Fruit fly (Drosophila melanogaster) whole organism, embryonic: ENCODE measurements around the gene CG11350.

Source experiments
- C15 ChIP-seq: fragments of 200-800 bp; sonication (Bioruptor generic); IDR thresholded peaks from 3 replicates; pipeline ENCODE4 v1.3.6; 2022; ENCODE audit warnings: missing biosample characterization, missing genetic modification characterization
- CG12236 ChIP-seq: fragments of 200-800 bp; sonication (Bioruptor generic); optimal IDR thresholded peaks from 2 replicates; lab custom pipeline; 2016; ENCODE audit warnings: missing biosample characterization, missing genetic modification characterization
- Dbx ChIP-seq: fragments of 200-800 bp; sonication (Bioruptor generic); IDR thresholded peaks from 3 replicates; pipeline ENCODE4 v1.3.6; 2022; ENCODE audit warnings: missing biosample characterization, missing genetic modification characterization
- Hand ChIP-seq: fragments of 200-800 bp; sonication (Bioruptor generic); optimal IDR thresholded peaks from 2 replicates; lab custom pipeline; 2017; ENCODE audit warnings: mild to moderate bottlenecking, missing biosample characterization, missing genetic modification reagents, missing genetic modification characterization
- NK7.1 ChIP-seq: fragments of 200-800 bp; sonication (Bioruptor generic); optimal IDR thresholded peaks from 3 replicates; lab custom pipeline; 2016; ENCODE audit warnings: missing biosample characterization, missing genetic modification characterization
- fru ChIP-seq: fragments of >200 bp; optimal IDR thresholded peaks from 2 replicates; lab custom pipeline; 2017
- hth ChIP-seq: fragments of >200 bp; optimal IDR thresholded peaks from 2 replicates; lab custom pipeline; 2017; ENCODE audit warnings: inconsistent platforms
- jigr1 ChIP-seq: fragments of 200-800 bp; sonication (Bioruptor generic); IDR thresholded peaks from 3 replicates; pipeline ENCODE4 v1.3.6; 2022; ENCODE audit warnings: missing biosample characterization, missing genetic modification characterization
- lab ChIP-seq: fragments of 200-800 bp; sonication (Bioruptor generic); optimal IDR thresholded peaks from 3 replicates; lab custom pipeline; 2017; ENCODE audit warnings: missing biosample characterization, missing genetic modification characterization, mild to moderate bottlenecking, moderate library complexity, missing genetic modification reagents
- tgo ChIP-seq: fragments of 200-800 bp; sonication (Bioruptor generic); IDR thresholded peaks from 3 replicates; pipeline ENCODE4 v1.3.6; 2022; ENCODE audit warnings: missing biosample characterization, missing genetic modification characterization

DNA sequence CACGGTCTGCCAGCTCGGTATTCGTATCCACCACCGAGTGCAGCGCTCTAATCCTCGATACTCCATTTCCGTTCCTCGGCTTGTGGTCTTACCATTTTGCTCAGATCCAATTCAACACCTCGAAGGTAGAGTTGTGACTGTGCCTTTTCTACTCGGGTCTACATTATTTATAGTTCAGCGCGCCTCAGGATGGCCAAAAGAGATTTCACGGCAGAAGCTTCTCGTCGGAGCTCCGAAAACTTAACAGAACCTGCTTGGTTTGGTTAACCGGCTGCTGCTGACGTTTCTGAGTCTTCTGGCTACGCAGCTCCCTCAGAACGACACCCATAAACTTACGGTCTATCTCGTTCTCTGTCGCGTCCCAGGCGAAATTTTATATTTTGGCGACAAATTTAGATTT lies 16.1 kb upstream of the CG11350 start, which contains the start of gene CG32241:
- TF ChIP-seq C15 (GFP tag; lab: Robert Waterston, UW), result no peak
- TF ChIP-seq hth, result no peak
- no peak for TF ChIP-seq CG12236 (GFP tag; lab: Kevin White, UChicago)
- TF ChIP-seq tgo (GFP tag; lab: Robert Waterston, UW), result no peak
- no peak for TF ChIP-seq NK7.1 (GFP tag; lab: Kevin White, UChicago)
- TF ChIP-seq jigr1, result no peak
- no peak for TF ChIP-seq fru
- TF ChIP-seq Dbx (GFP tag; lab: Robert Waterston, UW), result no peak
- TF ChIP-seq lab (GFP tag; lab: Kevin White, UChicago), result no peak
- TF ChIP-seq Hand (GFP tag; lab: Kevin White, UChicago), result no peak
